Worm (Caenorhabditis elegans) whole organism, midembryonic: ENCODE results near the gene ZK546.19.

Experiments
- T22C8.4 ChIP-seq: fragments of 200-800 bp; sonication (Bioruptor generic); IDR thresholded peaks from 2 replicates; pipeline ENCODE4 v1.3.6; 2022; ENCODE audit warnings: missing genetic modification characterization, missing compliant biosample characterization
- cog-1 ChIP-seq: sonication (generic microtip); optimal IDR thresholded peaks from 2 replicates; lab custom pipeline; 2016; ENCODE audit warnings: missing genetic modification characterization, missing compliant biosample characterization
- flt-1 ChIP-seq: fragments of 200-800 bp; sonication (Bioruptor generic); IDR thresholded peaks from 2 replicates; pipeline ENCODE4 v1.3.6; 2022; ENCODE audit warnings: missing genetic modification characterization, missing compliant biosample characterization
- klf-2 ChIP-seq: fragments of 200-800 bp; sonication (Bioruptor generic); conservative IDR thresholded peaks from 2 replicates; pipeline ENCODE4 v1.3.6; 2022; ENCODE audit warnings: missing genetic modification reagents, missing genetic modification characterization, missing compliant biosample characterization
- med-1 ChIP-seq: sonication (generic microtip); optimal IDR thresholded peaks from 2 replicates; lab custom pipeline; 2017; ENCODE audit warnings: missing genetic modification characterization, mild to moderate bottlenecking, missing compliant biosample characterization, antibody characterized with exemption, missing genetic modification reagents; ENCODE audit not compliant: insufficient read depth
- ref-1 ChIP-seq: fragments of 200-800 bp; sonication (Bioruptor generic); conservative IDR thresholded peaks from 2 replicates; pipeline ENCODE4 v1.3.6; 2022; ENCODE audit warnings: missing genetic modification reagents, missing genetic modification characterization, missing compliant biosample characterization
- tab-1 ChIP-seq: fragments of 200-800 bp; sonication (Bioruptor generic); IDR thresholded peaks from 2 replicates; pipeline ENCODE4 v1.3.6; 2022; ENCODE audit warnings: missing genetic modification characterization, missing compliant biosample characterization
- ztf-23 ChIP-seq: fragments of 200-800 bp; sonication (Bioruptor generic); IDR thresholded peaks from 2 replicates; pipeline ENCODE4 v1.3.6; 2022; ENCODE audit warnings: missing genetic modification reagents, missing genetic modification characterization, missing compliant biosample characterization
- ztf-29 ChIP-seq: fragments of 200-800 bp; sonication (Bioruptor generic); IDR thresholded peaks from 2 replicates; pipeline ENCODE4 v1.3.6; 2022; ENCODE audit warnings: missing genetic modification reagents, missing genetic modification characterization, missing compliant biosample characterization

DNA sequence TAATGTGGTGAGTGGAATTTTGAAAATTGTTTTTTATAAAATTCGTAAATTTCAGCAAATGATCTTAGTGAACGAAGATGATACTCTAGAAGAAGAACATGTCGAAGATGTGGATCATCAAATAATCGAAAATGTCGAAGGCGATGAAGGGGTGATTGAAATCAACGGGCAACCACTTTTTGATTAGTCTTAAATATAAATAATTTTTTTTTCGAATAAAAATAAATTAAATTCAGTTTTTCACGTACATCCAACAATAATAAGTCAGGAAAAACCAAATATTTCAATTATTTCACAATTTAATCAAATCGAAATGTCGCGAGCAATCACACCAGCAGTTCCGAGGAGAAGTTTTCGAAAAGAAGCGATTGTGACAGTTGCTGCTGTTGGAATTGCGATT, 3.8 kb upstream of the ZK546.19 start, which contains the start of gene ZK546.4:
- TF ChIP-seq cog-1 (no peak), T22C8.4 (GFP tag; lab: Robert Waterston, UW) (no peak), ztf-23 (GFP tag; lab: Robert Waterston, UW) (no peak), flt-1 (GFP tag; lab: Robert Waterston, UW) (no peak), tab-1 (no peak), ref-1 (no peak), klf-2 (no peak), med-1 (GFP tag; lab: Kevin White, UChicago) (no peak), ztf-29 (GFP tag; lab: Robert Waterston, UW) (no peak)
